In the genomic region with DNA sequence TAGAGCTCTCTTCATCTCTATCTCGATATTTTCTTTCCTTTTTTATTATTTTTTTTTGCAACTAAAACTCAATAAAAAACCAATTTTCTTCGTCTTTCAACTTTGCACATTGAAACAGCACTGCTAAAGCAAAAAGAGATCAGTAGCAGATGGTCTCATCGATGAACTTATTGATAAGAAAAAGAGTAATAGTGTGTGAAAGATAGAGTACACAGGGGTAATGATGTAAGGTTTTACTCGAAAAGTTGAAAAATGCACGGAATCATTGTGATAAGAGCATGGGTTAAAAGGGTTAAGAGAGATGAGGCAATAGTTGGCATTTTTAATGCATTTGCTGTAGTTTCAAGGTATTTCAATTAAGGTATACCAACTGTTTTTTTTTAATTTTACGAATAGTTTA, we compare ENCODE assay signal across 1 worm cellular context.
TF ChIP-seq lines count a peak whose summit lies in the region.

No protein-coding gene starts in this region.

TF ChIP-seq in whole organism, L1 larva, 84 proteins besides CTCF, POLR2A, EP300 and RAD21 (continued from another document):
- TF ChIP-seq pqm-1 (tag; optimal IDR thresholded peaks at IDR 0.05; lab: Kevin White, UChicago) (peak; percentile 30), alr-1 (tag; optimal IDR thresholded peaks at IDR 0.05; lab: Kevin White, UChicago; ENCODE audit: borderline replicate concordance) (no peak), dpl-1 (GFP tag; optimal IDR thresholded peaks at IDR 0.05; lab: Kevin White, UChicago) (no peak), nhr-11 (tag; optimal IDR thresholded peaks at IDR 0.05; lab: Kevin White, UChicago) (no peak), xbp-1 (tag; optimal IDR thresholded peaks at IDR 0.05; lab: Kevin White, UChicago) (no peak)
